Worm (Caenorhabditis elegans): ENCODE measurements around the gene K07B1.4.

DNA sequence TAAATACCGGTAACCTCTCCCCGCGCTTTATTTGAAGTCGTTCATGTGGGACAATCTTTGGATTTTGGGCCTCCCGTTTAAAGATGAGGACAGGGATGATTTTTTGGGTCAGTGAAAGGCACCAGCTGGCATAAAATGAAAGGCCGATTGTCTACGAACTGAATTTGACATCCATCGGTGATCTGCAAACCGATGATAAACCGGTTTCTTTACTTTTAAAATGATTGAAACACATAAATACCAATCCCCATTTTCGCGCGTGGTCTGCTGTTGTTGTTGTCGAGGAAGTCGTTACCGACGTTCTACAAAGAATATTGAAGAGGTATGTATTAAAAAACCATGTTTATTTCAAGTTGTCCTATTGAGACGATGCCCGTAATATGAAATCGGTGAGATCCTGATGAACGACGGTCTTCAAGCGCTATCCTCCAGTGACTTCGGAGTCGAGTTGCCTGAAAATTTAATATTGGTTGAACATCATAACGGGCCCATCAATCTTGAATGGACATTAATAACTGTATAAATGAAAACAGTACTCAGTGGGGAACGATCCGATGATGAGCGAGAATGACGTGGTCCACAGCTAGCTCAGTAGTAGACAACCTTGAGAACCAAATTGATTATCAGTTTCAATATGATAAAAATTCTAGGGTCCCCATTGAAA is 14.3 kb downstream of the K07B1.4 start:
- TF ChIP-seq lsy-2 (tag; optimal IDR thresholded peaks at IDR 0.05) = no peak
- no peak for TF ChIP-seq unc-62 (GFP tag; optimal IDR thresholded peaks at IDR 0.05)
- no peak for TF ChIP-seq cnd-1 (tag; optimal IDR thresholded peaks at IDR 0.05)
- no peak for TF ChIP-seq nhr-28 (tag; optimal IDR thresholded peaks at IDR 0.05)
- no peak for TF ChIP-seq pha-4 (tag; optimal IDR thresholded peaks at IDR 0.05)
- TF ChIP-seq elt-3 (tag; optimal IDR thresholded peaks at IDR 0.05) = no peak
